Fruit fly (Drosophila melanogaster) whole organism, embryonic: ENCODE data around the gene Tep4.
A peak's percentile ranks its signal among the peaks of the same experiment; 100 is the strongest.

Experiments used
- Asciz ChIP-seq: fragments of 200-800 bp; sonication (Bioruptor generic); optimal IDR thresholded peaks from 2 replicates; lab custom pipeline; 2017; ENCODE audit warnings: missing biosample characterization, mild to moderate bottlenecking, missing genetic modification characterization, missing genetic modification reagents
- Atf-2 ChIP-seq: fragments of 200-800 bp; sonication (Bioruptor generic); optimal IDR thresholded peaks from 2 replicates; lab custom pipeline; 2016; ENCODE audit warnings: missing biosample characterization, missing genetic modification characterization
- Atf3 ChIP-seq: fragments of 200-800 bp; sonication (Bioruptor generic); optimal IDR thresholded peaks from 3 replicates; lab custom pipeline; 2016; ENCODE audit warnings: missing biosample characterization, missing genetic modification characterization
- CG10147 ChIP-seq: fragments of 200-800 bp; sonication (Bioruptor generic); optimal IDR thresholded peaks from 2 replicates; lab custom pipeline; 2019; ENCODE audit warnings: missing biosample characterization, mild to moderate bottlenecking, missing genetic modification characterization, moderate library complexity
- CG10543 ChIP-seq: fragments of 200-800 bp; sonication (Bioruptor generic); optimal IDR thresholded peaks from 3 replicates; lab custom pipeline; 2017; ENCODE audit warnings: missing biosample characterization, mild to moderate bottlenecking, missing genetic modification characterization, moderate library complexity
- CG10654 ChIP-seq: fragments of 200-800 bp; sonication (Bioruptor generic); optimal IDR thresholded peaks from 2 replicates; lab custom pipeline; 2016; ENCODE audit warnings: missing biosample characterization, missing genetic modification characterization
- CG11085 ChIP-seq: fragments of 200-800 bp; sonication (Bioruptor generic); IDR thresholded peaks from 2 replicates; pipeline ENCODE4 v1.3.6; 2022; ENCODE audit warnings: missing biosample characterization, missing genetic modification characterization
- CG11398 ChIP-seq: fragments of 200-800 bp; sonication (Bioruptor generic); optimal IDR thresholded peaks from 2 replicates; lab custom pipeline; 2016; ENCODE audit warnings: missing biosample characterization, missing genetic modification characterization
- CG12942 ChIP-seq: fragments of 200-800 bp; sonication (Bioruptor generic); optimal IDR thresholded peaks from 3 replicates; lab custom pipeline; 2016; ENCODE audit warnings: missing biosample characterization, missing genetic modification characterization
- CG17361 ChIP-seq: fragments of 200-800 bp; sonication (Bioruptor generic); IDR thresholded peaks from 3 replicates; pipeline ENCODE4 v1.3.6; 2022; ENCODE audit warnings: missing biosample characterization, missing genetic modification characterization
- CG17829 ChIP-seq: fragments of 200-800 bp; optimal IDR thresholded peaks from 2 replicates; lab custom pipeline; 2019; ENCODE audit warnings: missing biosample characterization, mild to moderate bottlenecking, missing genetic modification characterization, moderate library complexity
- CG18476 ChIP-seq: fragments of 200-800 bp; sonication (Bioruptor generic); optimal IDR thresholded peaks from 2 replicates; lab custom pipeline; 2016; ENCODE audit warnings: missing biosample characterization, mild to moderate bottlenecking, missing genetic modification characterization
- CG2889 ChIP-seq: fragments of 200-800 bp; sonication (Bioruptor generic); IDR thresholded peaks from 3 replicates; pipeline ENCODE4 v1.3.6; 2022; ENCODE audit warnings: missing biosample characterization, missing genetic modification characterization
- CG31388 ChIP-seq: fragments of 200-800 bp; sonication (Bioruptor generic); optimal IDR thresholded peaks from 2 replicates; lab custom pipeline; 2016; ENCODE audit warnings: missing biosample characterization, missing genetic modification characterization
- CG34224 ChIP-seq: fragments of 200-800 bp; sonication (Bioruptor generic); IDR thresholded peaks from 3 replicates; pipeline ENCODE4 v1.3.6; 2022; ENCODE audit warnings: missing biosample characterization, missing genetic modification characterization; ENCODE audit not compliant: partially characterized antibody
- CG34422 ChIP-seq: fragments of 200-800 bp; sonication (Bioruptor generic); IDR thresholded peaks from 3 replicates; pipeline ENCODE4 v1.3.6; 2022; ENCODE audit warnings: missing biosample characterization, missing genetic modification characterization
- CG3995 ChIP-seq: fragments of 200-800 bp; sonication (Bioruptor generic); optimal IDR thresholded peaks from 3 replicates; lab custom pipeline; 2016; ENCODE audit warnings: missing biosample characterization, missing genetic modification characterization
- CG4328 ChIP-seq: fragments of 200-800 bp; sonication (Bioruptor generic); optimal IDR thresholded peaks from 3 replicates; lab custom pipeline; 2017; ENCODE audit warnings: missing biosample characterization, missing genetic modification reagents, missing genetic modification characterization
- CG5180 ChIP-seq: fragments of 200-800 bp; sonication (Bioruptor generic); optimal IDR thresholded peaks from 3 replicates; lab custom pipeline; 2017; ENCODE audit warnings: missing biosample characterization, missing genetic modification characterization, mild to moderate bottlenecking, moderate library complexity, missing genetic modification reagents
- CG6765 ChIP-seq: fragments of 200-800 bp; sonication (Bioruptor generic); optimal IDR thresholded peaks from 3 replicates; lab custom pipeline; 2017; ENCODE audit warnings: missing biosample characterization, mild to moderate bottlenecking, missing genetic modification characterization
- CG7357 ChIP-seq: fragments of 200-800 bp; sonication (Bioruptor generic); IDR thresholded peaks from 3 replicates; pipeline ENCODE4 v1.3.6; 2022; ENCODE audit warnings: missing biosample characterization, missing genetic modification characterization
- CG8281 ChIP-seq: fragments of 200-800 bp; sonication (Bioruptor generic); optimal IDR thresholded peaks from 2 replicates; lab custom pipeline; 2018; ENCODE audit warnings: missing biosample characterization, mild to moderate bottlenecking, missing genetic modification characterization, moderate library complexity
- CG8765 ChIP-seq: fragments of 200-800 bp; sonication (Bioruptor generic); IDR thresholded peaks from 2 replicates; pipeline ENCODE4 v1.3.6; 2022; ENCODE audit warnings: missing biosample characterization, missing genetic modification characterization
- Deaf1 ChIP-seq: fragments of 200-800 bp; optimal IDR thresholded peaks from 3 replicates; lab custom pipeline; 2019; ENCODE audit warnings: missing biosample characterization, mild to moderate bottlenecking, missing genetic modification characterization, moderate library complexity
- Dek ChIP-seq: fragments of 200-800 bp; sonication (Bioruptor generic); optimal IDR thresholded peaks from 3 replicates; lab custom pipeline; 2019; ENCODE audit warnings: missing biosample characterization, mild to moderate bottlenecking, missing genetic modification characterization, moderate library complexity
- Doc3 ChIP-seq: fragments of 200-800 bp; sonication (Bioruptor generic); IDR thresholded peaks from 3 replicates; pipeline ENCODE4 v1.3.6; 2022; ENCODE audit warnings: missing biosample characterization, missing genetic modification characterization; ENCODE audit not compliant: partially characterized antibody
- Drgx ChIP-seq: fragments of 200-800 bp; sonication (Bioruptor generic); IDR thresholded peaks from 2 replicates; pipeline ENCODE4 v1.3.6; 2022; ENCODE audit warnings: missing biosample characterization, missing genetic modification characterization
- E2f1 ChIP-seq: fragments of 200-800 bp; sonication (Bioruptor generic); IDR thresholded peaks from 2 replicates; pipeline ENCODE4 v1.3.6; 2022; ENCODE audit warnings: missing biosample characterization, missing genetic modification characterization
- GATAe ChIP-seq: fragments of 200-800 bp; sonication (Bioruptor generic); conservative IDR thresholded peaks from 2 replicates; pipeline ENCODE4 v1.3.6; 2022; ENCODE audit warnings: missing biosample characterization, missing genetic modification characterization
- HLH3B ChIP-seq: fragments of 200-800 bp; sonication (Bioruptor generic); IDR thresholded peaks from 2 replicates; pipeline ENCODE4 v1.3.6; 2022; ENCODE audit warnings: missing biosample characterization, missing genetic modification characterization
- Hey ChIP-seq: fragments of 200-800 bp; sonication (Bioruptor generic); optimal IDR thresholded peaks from 3 replicates; lab custom pipeline; 2018; ENCODE audit warnings: missing biosample characterization, mild to moderate bottlenecking, missing genetic modification characterization
- NFAT ChIP-seq: fragments of 200-800 bp; sonication (Bioruptor generic); IDR thresholded peaks from 2 replicates; pipeline ENCODE4 v1.3.6; 2022; ENCODE audit warnings: missing biosample characterization, missing genetic modification characterization
- Oaz ChIP-seq: fragments of 200-800 bp; sonication (Bioruptor generic); IDR thresholded peaks from 2 replicates; pipeline ENCODE4 v1.3.6; 2022; ENCODE audit warnings: missing biosample characterization, missing genetic modification characterization
- Side ChIP-seq: fragments of 200-800 bp; sonication (Bioruptor generic); optimal IDR thresholded peaks from 2 replicates; lab custom pipeline; 2016; ENCODE audit warnings: missing biosample characterization, missing genetic modification characterization
- Vsx1 ChIP-seq: fragments of 200-800 bp; sonication (Bioruptor generic); optimal IDR thresholded peaks from 2 replicates; lab custom pipeline; 2017; ENCODE audit warnings: missing biosample characterization, mild to moderate bottlenecking, missing genetic modification characterization, missing genetic modification reagents
- br ChIP-seq: fragments of >200 bp; optimal IDR thresholded peaks from 2 replicates; lab custom pipeline; 2017
- chinmo ChIP-seq: fragments of 200-800 bp; sonication (Bioruptor generic); IDR thresholded peaks from 4 replicates; pipeline ENCODE4 v1.3.6; 2022; ENCODE audit warnings: missing biosample characterization, missing genetic modification characterization; ENCODE audit not compliant: partially characterized antibody
- crc ChIP-seq: fragments of 200-800 bp; sonication (Bioruptor generic); optimal IDR thresholded peaks from 2 replicates; lab custom pipeline; 2016; ENCODE audit warnings: missing biosample characterization, missing genetic modification characterization
- da ChIP-seq: fragments of 200-800 bp; sonication (Bioruptor generic); optimal IDR thresholded peaks from 2 replicates; lab custom pipeline; 2016; ENCODE audit warnings: missing biosample characterization, missing genetic modification characterization
- ems ChIP-seq: fragments of 200-800 bp; sonication (Bioruptor generic); optimal IDR thresholded peaks from 3 replicates; lab custom pipeline; 2016; ENCODE audit warnings: missing biosample characterization, missing genetic modification characterization
- gcm2 ChIP-seq: fragments of 200-800 bp; sonication (Bioruptor generic); optimal IDR thresholded peaks from 2 replicates; lab custom pipeline; 2016; ENCODE audit warnings: missing biosample characterization, missing genetic modification characterization
- inv ChIP-seq: fragments of 200-800 bp; sonication (Bioruptor generic); IDR thresholded peaks from 2 replicates; pipeline ENCODE4 v1.3.6; 2022; ENCODE audit warnings: missing biosample characterization, missing genetic modification characterization; ENCODE audit not compliant: partially characterized antibody
- kni ChIP-seq: fragments of 200-800 bp; sonication (Bioruptor generic); optimal IDR thresholded peaks from 3 replicates; lab custom pipeline; 2017; ENCODE audit warnings: mild to moderate bottlenecking, missing biosample characterization, missing genetic modification reagents, missing genetic modification characterization
- psq ChIP-seq: fragments of 200-800 bp; sonication (Bioruptor generic); optimal IDR thresholded peaks from 2 replicates; lab custom pipeline; 2017; ENCODE audit warnings: missing biosample characterization, missing genetic modification characterization
- ttk ChIP-seq: fragments of 200-800 bp; sonication (Bioruptor generic); IDR thresholded peaks from 2 replicates; pipeline ENCODE4 v2.1.2; 2022; ENCODE audit warnings: missing biosample characterization, missing genetic modification characterization
- zf30C ChIP-seq: fragments of 200-800 bp; sonication (Bioruptor generic); optimal IDR thresholded peaks from 3 replicates; lab custom pipeline; 2018; ENCODE audit warnings: missing biosample characterization, mild to moderate bottlenecking, missing genetic modification characterization

The Tep4 gene

DNA sequence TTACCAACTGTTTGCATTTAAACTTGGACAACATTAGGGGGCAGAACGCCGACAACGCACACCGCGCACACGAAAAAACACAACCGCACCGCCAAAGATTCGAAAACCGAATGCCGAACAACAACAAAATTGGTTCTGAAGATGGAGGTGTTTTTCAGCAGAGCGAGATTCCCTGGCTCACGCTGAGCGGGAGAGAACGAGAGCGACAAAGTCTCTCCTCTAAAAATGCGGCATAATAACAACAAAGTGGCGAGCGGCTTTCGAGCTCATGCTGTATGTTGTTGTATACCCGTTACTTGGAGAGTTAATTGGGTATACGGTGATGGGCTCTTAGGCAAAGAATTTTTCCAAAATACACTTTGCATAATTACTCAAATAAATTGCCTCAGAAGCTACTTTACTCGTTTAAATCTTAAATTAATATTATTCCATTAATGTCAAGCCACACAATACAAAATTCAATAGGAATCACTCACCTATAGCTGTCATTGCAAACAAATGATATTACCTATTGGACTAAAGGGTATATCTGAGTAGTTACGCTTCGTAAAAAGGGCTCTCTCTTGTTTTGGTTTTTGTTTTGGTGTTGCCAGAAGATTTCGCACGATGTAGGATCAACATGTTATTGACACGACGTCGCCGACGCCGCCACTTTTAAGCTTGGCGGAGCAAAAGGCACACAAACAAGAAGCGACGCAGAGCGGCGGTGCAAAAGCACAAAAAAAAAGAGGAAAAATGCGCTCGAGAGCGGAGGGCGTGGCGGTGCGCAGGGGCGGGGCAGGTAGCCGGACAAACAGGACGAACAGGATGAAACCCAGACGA lies 24.4 kb downstream of the Tep4 start (continued):
- TF ChIP-seq Vsx1 (GFP tag; lab: Kevin White, UChicago): peak; percentile 36
- TF ChIP-seq br (lab: Kevin White, UChicago): no peak
- TF ChIP-seq CG18476 (GFP tag; lab: Kevin White, UChicago): peak; percentile 62
- TF ChIP-seq CG3995: no peak
- no peak for TF ChIP-seq Hey (tag; lab: Kevin White, UChicago)
- TF ChIP-seq CG31388: no peak
- TF ChIP-seq Drgx: peak; percentile 81
- peak; percentile 1 for TF ChIP-seq CG10654 (GFP tag; lab: Kevin White, UChicago)
- TF ChIP-seq ttk (GFP tag; lab: Robert Waterston, UW): 0 out of 2 replicates have a peak, but pooled peaks have one; percentile 6
- TF ChIP-seq da: no peak
- TF ChIP-seq CG7357 (GFP tag; lab: Robert Waterston, UW): peak; percentile 53
- TF ChIP-seq Atf3 (GFP tag; lab: Kevin White, UChicago): no peak
- no peak for TF ChIP-seq CG4328
- peak; percentile 26 for TF ChIP-seq Asciz (GFP tag; lab: Kevin White, UChicago)
- TF ChIP-seq CG2889: no peak
- TF ChIP-seq Atf-2 (GFP tag; lab: Kevin White, UChicago): peak; percentile 37
- no peak for TF ChIP-seq Doc3 (GFP tag; lab: Robert Waterston, UW)
- 0 out of 2 replicates have a peak, but pooled peaks have one; percentile 14 for TF ChIP-seq CG11085 (GFP tag; lab: Robert Waterston, UW)
- TF ChIP-seq Side (GFP tag; lab: Kevin White, UChicago): peak; percentile 27

- 0 out of 2 replicates have a peak, but pooled peaks have one; percentile 16 for TF ChIP-seq E2f1 (GFP tag; lab: Robert Waterston, UW)
- TF ChIP-seq CG12942 (GFP tag; lab: Kevin White, UChicago): no peak
- 0 out of 2 replicates have a peak, but pooled peaks have one; percentile 15 for TF ChIP-seq Drgx
- TF ChIP-seq ttk (GFP tag; lab: Robert Waterston, UW): no peak
- TF ChIP-seq CG8281: no peak
- TF ChIP-seq zf30C (GFP tag; lab: Kevin White, UChicago): peak; percentile 6
These were observed 26.1 kb downstream of the Tep4 start for dm6 chr2L:19574364-19574763.

- no peak for TF ChIP-seq ems
- no peak for TF ChIP-seq CG8765 (GFP tag; lab: Robert Waterston, UW)
- no peak for TF ChIP-seq GATAe (GFP tag; lab: Robert Waterston, UW)
- no peak for TF ChIP-seq CG17361 (GFP tag; lab: Robert Waterston, UW)
- no peak for TF ChIP-seq CG17829
- TF ChIP-seq Asciz (GFP tag; lab: Kevin White, UChicago): no peak
- TF ChIP-seq CG6765 (GFP tag; lab: Kevin White, UChicago): no peak
- no peak for TF ChIP-seq CG8281
- no peak for TF ChIP-seq Oaz (GFP tag; lab: Robert Waterston, UW)
- TF ChIP-seq gcm2 (GFP tag; lab: Kevin White, UChicago): no peak
- peak; percentile 100 for TF ChIP-seq chinmo (GFP tag; lab: Robert Waterston, UW)
- TF ChIP-seq CG5180 (GFP tag; lab: Kevin White, UChicago): no peak
- TF ChIP-seq Dek (tag; lab: Kevin White, UChicago): no peak
- no peak; the same call in 2 of the 3 replicates for TF ChIP-seq CG34422 (GFP tag; lab: Robert Waterston, UW)
- TF ChIP-seq CG10543 (GFP tag; lab: Kevin White, UChicago): peak; percentile 77
- peak; percentile 98 for TF ChIP-seq kni (GFP tag; lab: Kevin White, UChicago)
- TF ChIP-seq CG10147 (GFP tag; lab: Kevin White, UChicago): no peak
- no peak for TF ChIP-seq crc (GFP tag; lab: Kevin White, UChicago)
- peak; percentile 56; the same call in 2 of the 3 replicates for TF ChIP-seq CG34224 (GFP tag; lab: Robert Waterston, UW)
- TF ChIP-seq CG11398 (GFP tag; lab: Kevin White, UChicago): no peak
- no peak for TF ChIP-seq psq (GFP tag; lab: Kevin White, UChicago)
- TF ChIP-seq HLH3B (GFP tag; lab: Robert Waterston, UW): no peak
- no peak for TF ChIP-seq NFAT (GFP tag; lab: Robert Waterston, UW)
- no peak for TF ChIP-seq Deaf1 (tag; lab: Kevin White, UChicago)
- TF ChIP-seq inv: peak; percentile 27; the same call in 1 of the 2 replicates
These were observed 26.8 kb downstream of the Tep4 start for dm6 chr2L:19574959-19575625.
